Fruit fly (Drosophila melanogaster): ENCODE measurements around the gene CG12535.

Gene CG12535

DNA sequence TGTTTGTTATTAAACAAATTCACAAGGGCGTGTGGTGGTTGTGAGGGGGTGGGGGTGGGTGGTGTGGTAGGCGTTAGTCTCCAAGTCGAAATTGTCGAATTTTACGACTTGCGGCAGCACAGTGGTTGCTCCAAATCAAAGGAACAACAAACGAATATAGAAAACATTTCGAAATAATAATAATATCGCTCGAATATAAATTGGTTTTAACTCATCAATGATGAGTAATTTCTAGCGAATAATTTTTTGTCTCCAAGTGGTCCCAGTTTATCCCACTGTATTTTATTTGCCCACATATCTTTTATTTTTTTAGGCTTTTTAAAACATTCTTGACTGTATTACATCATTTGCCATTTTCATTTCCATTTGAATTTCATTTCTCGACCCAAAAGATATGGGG, 67.8 kb downstream of the CG12535 start (continued):
- TF ChIP-seq CG13287 (GFP tag; IDR thresholded peaks at IDR 0.05; ENCODE audit: partially characterized antibody) (no peak), tx (GFP tag; optimal IDR thresholded peaks at IDR 0.05) (peak; percentile 18), CG17829 (tag; optimal IDR thresholded peaks at IDR 0.05) (no peak), grn (GFP tag; optimal IDR thresholded peaks at IDR 0.05) (no peak), tio (GFP tag; optimal IDR thresholded peaks at IDR 0.05) (peak; percentile 16), BEAF-32 (GFP tag; optimal IDR thresholded peaks at IDR 0.05) (no peak), h (optimal IDR thresholded peaks at IDR 0.05) (no peak), CG11504 (tag; optimal IDR thresholded peaks at IDR 0.05) (peak; percentile 39), gt (GFP tag; IDR thresholded peaks at IDR 0.05) (no peak), cad (GFP tag; optimal IDR thresholded peaks at IDR 0.05) (no peak), Mes4 (GFP tag; optimal IDR thresholded peaks at IDR 0.05) (no peak), CG2199 (GFP tag; IDR thresholded peaks at IDR 0.05) (no peak), CG14050 (GFP tag; IDR thresholded peaks at IDR 0.05) (no peak), crc (GFP tag; optimal IDR thresholded peaks at IDR 0.05) (no peak), otp (GFP tag; IDR thresholded peaks at IDR 0.05) (0 out of 3 replicates have a peak, but pooled peaks have one; percentile 35), Ada2b (GFP tag; IDR thresholded peaks at IDR 0.05) (peak; percentile 75), CG9797 (GFP tag; optimal IDR thresholded peaks at IDR 0.05) (no peak), gsb (GFP tag; IDR thresholded peaks at IDR 0.05) (peak; percentile 43; the same call in 1 of the 2 replicates), CG13296 (GFP tag; optimal IDR thresholded peaks at IDR 0.05) (no peak), CG7839 (tag; optimal IDR thresholded peaks at IDR 0.05) (peak; percentile 49), dan (GFP tag; IDR thresholded peaks at IDR 0.05) (no peak), pita (GFP tag; optimal IDR thresholded peaks at IDR 0.05) (no peak), wdn (GFP tag; IDR thresholded peaks at IDR 0.05) (no peak), CG16863 (GFP tag; optimal IDR thresholded peaks at IDR 0.05) (no peak), CG14441 (GFP tag; IDR thresholded peaks at IDR 0.05) (peak; percentile 78), CG17385 (GFP tag; optimal IDR thresholded peaks at IDR 0.05) (peak; percentile 24), insv (GFP tag; optimal IDR thresholded peaks at IDR 0.05) (no peak), row (GFP tag; IDR thresholded peaks at IDR 0.05) (peak; percentile 72), Gsc (GFP tag; IDR thresholded peaks at IDR 0.05) (no peak), CG16815 (GFP tag; optimal IDR thresholded peaks at IDR 0.05) (no peak), ATbp (GFP tag; optimal IDR thresholded peaks at IDR 0.05) (no peak), CG12769 (tag; optimal IDR thresholded peaks at IDR 0.05) (peak; percentile 58), slbo (GFP tag; IDR thresholded peaks at IDR 0.05) (peak; percentile 70), lab (GFP tag; optimal IDR thresholded peaks at IDR 0.05) (peak; percentile 74), unpg (GFP tag; optimal IDR thresholded peaks at IDR 0.05) (peak; percentile 49), unc-4 (GFP tag; IDR thresholded peaks at IDR 0.05; ENCODE audit: partially characterized antibody) (no peak), Scr (GFP tag; IDR thresholded peaks at IDR 0.05; ENCODE audit: partially characterized antibody) (no peak), H2.0 (GFP tag; IDR thresholded peaks at IDR 0.05) (peak; percentile 58), CG30431 (GFP tag; optimal IDR thresholded peaks at IDR 0.05) (no peak), CG15601 (tag; optimal IDR thresholded peaks at IDR 0.05) (no peak), Lim3 (GFP tag; IDR thresholded peaks at IDR 0.05) (no peak), CG15696 (tag; optimal IDR thresholded peaks at IDR 0.05) (no peak), pb (GFP tag; optimal IDR thresholded peaks at IDR 0.05) (no peak), CG17186 (GFP tag; optimal IDR thresholded peaks at IDR 0.05) (no peak), CG33557 (GFP tag; optimal IDR thresholded peaks at IDR 0.05) (no peak), ci (GFP tag; IDR thresholded peaks at IDR 0.05) (peak; percentile 74; the same call in 2 of the 3 replicates), vvl (GFP tag; IDR thresholded peaks at IDR 0.05) (peak; percentile 58; the same call in 1 of the 2 replicates), CG10543 (GFP tag; optimal IDR thresholded peaks at IDR 0.05) (no peak), lmd (GFP tag; IDR thresholded peaks at IDR 0.05) (peak; percentile 54), CG1603 (tag; optimal IDR thresholded peaks at IDR 0.05) (peak; percentile 39), Xrp1 (GFP tag; IDR thresholded peaks at IDR 0.05) (peak; percentile 57; the same call in 1 of the 2 replicates), TFAM (GFP tag; optimal IDR thresholded peaks at IDR 0.05) (no peak)
